Worm (Caenorhabditis elegans): ENCODE measurements around the gene Y77E11A.16.

DNA sequence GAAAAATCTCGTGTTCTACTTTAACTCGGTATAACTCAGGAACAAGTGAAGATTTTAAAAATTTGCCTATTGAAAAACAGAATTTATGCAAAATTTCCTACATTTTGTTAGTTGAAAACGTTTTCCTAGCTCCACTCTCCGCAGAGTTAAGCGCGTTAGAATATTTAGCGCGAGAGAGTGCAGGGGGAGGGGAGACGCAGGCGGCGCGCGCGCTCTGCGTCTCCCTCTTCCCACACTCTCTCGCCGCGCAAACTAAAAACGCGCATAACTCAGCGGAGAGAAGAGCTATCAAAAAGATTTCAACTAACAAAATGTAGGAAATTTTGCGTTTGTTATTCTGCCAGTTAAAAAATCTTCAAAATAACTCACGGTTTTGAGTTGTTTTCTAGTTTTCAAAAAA is 13.1 kb upstream of the Y77E11A.16 start:
- TF ChIP-seq zag-1 (tag; optimal IDR thresholded peaks at IDR 0.05) = no peak
- no peak for TF ChIP-seq nhr-19 (GFP tag; conservative IDR thresholded peaks at IDR 0.05)
- no peak for TF ChIP-seq hpl-2 (GFP tag; optimal IDR thresholded peaks at IDR 0.05)
- no peak for TF ChIP-seq unc-98 (GFP tag; IDR thresholded peaks at IDR 0.05)
- TF ChIP-seq unc-62 (GFP tag; optimal IDR thresholded peaks at IDR 0.05) = no peak
- TF ChIP-seq nhr-77 (tag; optimal IDR thresholded peaks at IDR 0.05) = no peak
- no peak for TF ChIP-seq aly-2 (tag; optimal IDR thresholded peaks at IDR 0.05)
- TF ChIP-seq ets-5 (GFP tag; IDR thresholded peaks at IDR 0.05) = no peak
- no peak for TF ChIP-seq efl-1 (optimal IDR thresholded peaks at IDR 0.05)
- no peak for TF ChIP-seq efl-1 (GFP tag; optimal IDR thresholded peaks at IDR 0.05 in 1 of 2)
- TF ChIP-seq aha-1 (tag; optimal IDR thresholded peaks at IDR 0.05) = no peak
- no peak for TF ChIP-seq efl-3 (GFP tag; optimal IDR thresholded peaks at IDR 0.05)
- no peak for TF ChIP-seq unc-130 (tag; optimal IDR thresholded peaks at IDR 0.05)
- TF ChIP-seq dpl-1 (GFP tag; optimal IDR thresholded peaks at IDR 0.05) = no peak
